Worm (Caenorhabditis elegans) whole organism, L1 larva: ENCODE results near the gene F32D8.1.

Source experiments
- C16A3.4 ChIP-seq: fragments of 150-350 bp; optimal IDR thresholded peaks from 2 replicates; lab custom pipeline; 2014; ENCODE audit warnings: missing biosample characterization, missing genetic modification characterization
- aly-2 ChIP-seq: fragments of 150-350 bp; optimal IDR thresholded peaks from 2 replicates; lab custom pipeline; 2014; ENCODE audit warnings: missing biosample characterization, missing genetic modification characterization
- ama-1 ChIP-seq: fragments of 150-350 bp; optimal IDR thresholded peaks from 2 replicates; lab custom pipeline; 2014
- blmp-1 ChIP-seq: fragments of 150-350 bp; optimal IDR thresholded peaks from 2 replicates; lab custom pipeline; 2014; ENCODE audit warnings: missing biosample characterization, missing genetic modification characterization
- ceh-82 ChIP-seq, 3 experiments: fragments of 150-350 bp in 1 of 3; sonication (generic microtip) in 2 of 3; optimal IDR thresholded peaks; 2 replicates each; lab custom pipeline; 2014 to 2017; ENCODE audit warnings: missing biosample characterization in 3 of 3, missing genetic modification characterization in 3 of 3
- ceh-88 ChIP-seq: fragments of 200-800 bp; sonication (Bioruptor generic); IDR thresholded peaks from 2 replicates; pipeline ENCODE4 v1.3.6; 2022; ENCODE audit warnings: missing genetic modification characterization, missing compliant biosample characterization
- ces-1 ChIP-seq: fragments of 150-350 bp; optimal IDR thresholded peaks from 2 replicates; lab custom pipeline; 2014; ENCODE audit warnings: missing biosample characterization, missing genetic modification reagents, missing genetic modification characterization
- dsc-1 ChIP-seq: sonication (generic microtip); optimal IDR thresholded peaks from 2 replicates; lab custom pipeline; 2016; ENCODE audit warnings: mild to moderate bottlenecking, missing genetic modification characterization, missing compliant biosample characterization
- efl-1 ChIP-seq, 4 experiments: fragments of 150-350 bp; optimal IDR thresholded peaks in 3 of 4; peaks in 1 of 4; 1 replicate in 1 of 4; 2 replicates in 3 of 4; lab custom pipeline; 2014; ENCODE audit warnings: missing biosample characterization in 2 of 4, missing genetic modification characterization in 2 of 4, missing genetic modification reagents in 2 of 4
- elt-2 ChIP-seq: sonication (generic microtip); optimal IDR thresholded peaks from 2 replicates; lab custom pipeline; 2016; ENCODE audit warnings: missing genetic modification characterization, mild to moderate bottlenecking, inconsistent platforms, missing compliant biosample characterization, missing genetic modification reagents
- elt-3 ChIP-seq, 6 experiments: fragments of 150-350 bp in 1 of 6; sonication (generic microtip); optimal IDR thresholded peaks; 2 replicates each; lab custom pipeline; 2017 to 2018; ENCODE audit warnings: missing biosample characterization in 6 of 6, missing genetic modification characterization in 6 of 6, inconsistent platforms in 1 of 6
- fos-1 ChIP-seq: fragments of 150-350 bp; optimal IDR thresholded peaks from 2 replicates; lab custom pipeline; 2014; ENCODE audit warnings: missing biosample characterization, missing genetic modification characterization
- isw-1 ChIP-seq: fragments of 200-800 bp; sonication (Bioruptor generic); IDR thresholded peaks from 2 replicates; pipeline ENCODE4 v1.3.6; 2022; ENCODE audit warnings: missing genetic modification characterization, missing compliant biosample characterization
- jun-1 ChIP-seq: fragments of 150-350 bp; optimal IDR thresholded peaks from 2 replicates; lab custom pipeline; 2014; ENCODE audit warnings: missing biosample characterization, missing genetic modification reagents, missing genetic modification characterization
- lin-14 ChIP-seq: fragments of 200-800 bp; sonication (Bioruptor generic); optimal IDR thresholded peaks from 2 replicates; lab custom pipeline; 2018; ENCODE audit warnings: mild to moderate bottlenecking, missing genetic modification characterization, moderate library complexity, missing compliant biosample characterization
- lin-35 ChIP-seq, 2 experiments: fragments of 150-350 bp; optimal IDR thresholded peaks; 2 replicates each; lab custom pipeline; 2014; ENCODE audit warnings: missing biosample characterization in 2 of 2, missing genetic modification characterization in 2 of 2, missing genetic modification reagents in 2 of 2
- lir-3 ChIP-seq: sonication (generic microtip); optimal IDR thresholded peaks from 2 replicates; lab custom pipeline; 2016; ENCODE audit warnings: mild to moderate bottlenecking, missing genetic modification characterization, moderate library complexity, missing compliant biosample characterization; ENCODE audit not compliant: poor library complexity
- lsy-2 ChIP-seq, 2 experiments: fragments of 150-350 bp; optimal IDR thresholded peaks; 2 replicates each; lab custom pipeline; 2014; ENCODE audit warnings: missing biosample characterization in 2 of 2, missing genetic modification characterization in 2 of 2
- mab-9 ChIP-seq: fragments of 200-800 bp; sonication (Bioruptor generic); IDR thresholded peaks from 2 replicates; pipeline ENCODE4 v1.3.6; 2022; ENCODE audit warnings: missing genetic modification reagents, missing genetic modification characterization, missing compliant biosample characterization
- mef-2 ChIP-seq: fragments of 150-350 bp; optimal IDR thresholded peaks from 2 replicates; lab custom pipeline; 2014; ENCODE audit warnings: missing biosample characterization, missing genetic modification characterization
- nhr-11 ChIP-seq: fragments of 150-350 bp; optimal IDR thresholded peaks from 2 replicates; lab custom pipeline; 2014; ENCODE audit warnings: missing biosample characterization, missing genetic modification characterization
- nhr-12 ChIP-seq: sonication (generic microtip); optimal IDR thresholded peaks from 2 replicates; lab custom pipeline; 2017; ENCODE audit warnings: missing biosample characterization, missing genetic modification characterization
- nhr-20 ChIP-seq: sonication (generic microtip); optimal IDR thresholded peaks from 2 replicates; lab custom pipeline; 2016; ENCODE audit warnings: mild to moderate bottlenecking, missing genetic modification characterization, missing compliant biosample characterization
- nhr-47 ChIP-seq: sonication (generic microtip); optimal IDR thresholded peaks from 2 replicates; lab custom pipeline; 2016; ENCODE audit warnings: mild to moderate bottlenecking, missing genetic modification characterization, moderate library complexity, missing compliant biosample characterization
- nhr-71 ChIP-seq: sonication (generic microtip); optimal IDR thresholded peaks from 2 replicates; lab custom pipeline; 2016; ENCODE audit warnings: mild to moderate bottlenecking, missing genetic modification characterization, moderate library complexity, missing compliant biosample characterization
- nhr-76 ChIP-seq: sonication (generic microtip); optimal IDR thresholded peaks from 2 replicates; lab custom pipeline; 2017; ENCODE audit warnings: missing biosample characterization, missing genetic modification characterization
- nhr-77 ChIP-seq: fragments of 150-350 bp; optimal IDR thresholded peaks from 2 replicates; lab custom pipeline; 2014; ENCODE audit warnings: missing biosample characterization, missing genetic modification characterization
- nhr-84 ChIP-seq: sonication (generic microtip); optimal IDR thresholded peaks from 2 replicates; lab custom pipeline; 2017; ENCODE audit warnings: missing biosample characterization, missing genetic modification characterization
- nhr-85 ChIP-seq: sonication (generic microtip); peaks from one replicate; lab custom pipeline; 2016; ENCODE audit warnings: missing genetic modification characterization, inconsistent platforms, missing compliant biosample characterization
- nhr-90 ChIP-seq: sonication (generic microtip); optimal IDR thresholded peaks from 2 replicates; lab custom pipeline; 2016; ENCODE audit warnings: mild to moderate bottlenecking, missing genetic modification characterization, missing compliant biosample characterization; ENCODE audit not compliant: poor library complexity
- pag-3 ChIP-seq: sonication (generic microtip); optimal IDR thresholded peaks from 2 replicates; lab custom pipeline; 2017; ENCODE audit warnings: missing genetic modification characterization, mild to moderate bottlenecking, missing compliant biosample characterization, antibody characterized with exemption, borderline replicate concordance; ENCODE audit not compliant: insufficient read depth
- snpc-4 ChIP-seq: fragments of 150-350 bp; optimal IDR thresholded peaks from 2 replicates; lab custom pipeline; 2014; ENCODE audit warnings: missing biosample characterization, missing genetic modification characterization
- sox-4 ChIP-seq: sonication (generic microtip); optimal IDR thresholded peaks from 2 replicates; lab custom pipeline; 2016; ENCODE audit warnings: missing genetic modification characterization, missing compliant biosample characterization
- swsn-7 ChIP-seq: sonication (generic microtip); optimal IDR thresholded peaks from 2 replicates; lab custom pipeline; 2016; ENCODE audit warnings: missing genetic modification characterization, missing compliant biosample characterization
- unc-86 ChIP-seq: sonication (generic microtip); optimal IDR thresholded peaks from 2 replicates; lab custom pipeline; 2016; ENCODE audit warnings: missing genetic modification characterization, missing compliant biosample characterization
- xbp-1 ChIP-seq: sonication (generic microtip); optimal IDR thresholded peaks from 2 replicates; lab custom pipeline; 2016; ENCODE audit warnings: missing genetic modification characterization, missing compliant biosample characterization
- zag-1 ChIP-seq: fragments of 150-350 bp; optimal IDR thresholded peaks from 2 replicates; lab custom pipeline; 2014; ENCODE audit warnings: missing biosample characterization, missing genetic modification characterization

Gene F32D8.1

DNA sequence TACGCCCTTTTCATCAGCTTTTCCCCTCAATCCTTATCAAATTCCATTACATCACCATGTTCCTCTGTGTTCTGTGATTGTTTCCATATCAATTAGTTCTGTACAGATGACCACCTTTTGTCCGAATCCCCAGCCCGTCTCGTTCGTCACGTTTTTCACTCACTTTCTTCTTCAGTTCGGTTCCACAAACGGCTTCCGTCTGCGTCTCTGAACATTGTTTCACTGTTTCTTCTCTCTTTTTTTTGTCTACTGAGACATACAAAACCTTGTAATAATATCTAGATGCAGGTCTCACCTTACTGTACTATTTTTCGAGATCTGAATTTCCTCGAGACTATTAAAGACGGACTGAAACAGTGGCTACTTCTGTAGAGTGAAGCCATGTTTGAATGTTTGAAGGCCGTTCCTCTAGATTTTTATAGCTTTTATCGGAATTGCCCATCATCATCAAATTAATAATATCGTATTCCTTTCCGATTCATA is 5.8 kb downstream of the F32D8.1 start, which contains the start of gene F32D8.3:
F32D8.3 (plus strand) TSS at position 433 of the 483 bp plus-strand sequence.
- TF ChIP-seq nhr-11 (tag; lab: Kevin White, UChicago) (no peak), jun-1 (tag; lab: Kevin White, UChicago) (no peak), blmp-1 (tag; lab: Kevin White, UChicago) (peak; percentile 98), elt-3 (tag; optimal IDR thresholded peaks at IDR 0.05; lab: Kevin White, UChicago) (peak in 1 of 6 experiments; percentile 36), unc-86 (tag; lab: Kevin White, UChicago) (no peak), lsy-2 (tag; optimal IDR thresholded peaks at IDR 0.05; lab: Kevin White, UChicago) (no peak), ceh-82 (tag; optimal IDR thresholded peaks at IDR 0.05; lab: Kevin White, UChicago) (no peak), pag-3 (no peak), xbp-1 (tag; lab: Kevin White, UChicago) (no peak), efl-1 (optimal IDR thresholded peaks at IDR 0.05; lab: Kevin White, UChicago) (no peak), efl-1 (GFP tag; optimal IDR thresholded peaks at IDR 0.05 in 1 of 2; lab: Kevin White, UChicago) (no peak), swsn-7 (tag; lab: Kevin White, UChicago) (no peak), lir-3 (tag; lab: Kevin White, UChicago) (no peak), fos-1 (tag; lab: Kevin White, UChicago) (no peak), sox-4 (tag; lab: Kevin White, UChicago) (no peak), ces-1 (no peak), lin-14 (GFP tag; lab: Kevin White, UChicago) (peak; percentile 46), mef-2 (tag; lab: Kevin White, UChicago) (no peak), ceh-88 (GFP tag; lab: Robert Waterston, UW) (no peak), nhr-84 (tag; lab: Kevin White, UChicago) (no peak), mab-9 (GFP tag; lab: Robert Waterston, UW) (no peak)

DNA sequence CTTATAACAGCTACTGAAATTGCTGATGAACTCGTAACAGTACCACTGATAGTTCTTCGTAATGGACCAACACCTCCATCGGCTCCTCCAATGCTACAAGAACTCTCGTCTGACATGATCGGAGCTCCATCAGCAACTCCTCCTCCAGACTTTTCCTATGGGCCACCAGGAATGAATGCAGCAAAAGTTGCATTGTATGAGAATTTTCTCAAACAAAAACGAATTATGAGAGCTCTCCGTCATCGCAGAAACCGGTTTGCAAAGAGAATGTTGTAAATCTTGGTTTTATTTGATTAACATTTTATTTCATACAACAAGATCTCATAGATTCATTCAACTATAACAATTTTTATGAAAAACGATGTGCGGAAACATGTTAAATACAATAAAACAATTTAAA is 6.9 kb downstream of the F32D8.1 start:
- TF ChIP-seq lsy-2 (tag; optimal IDR thresholded peaks at IDR 0.05; lab: Kevin White, UChicago) = peak in 1 of 2 experiments; percentile 3
- peak; percentile 49 for TF ChIP-seq C16A3.4 (tag; lab: Kevin White, UChicago)
- peak in 1 of 2 experiments; percentile 9 for TF ChIP-seq lin-35 (GFP tag; optimal IDR thresholded peaks at IDR 0.05; lab: Kevin White, UChicago)
- TF ChIP-seq nhr-20 (tag; lab: Kevin White, UChicago) = no peak
- no peak for TF ChIP-seq blmp-1 (tag; lab: Kevin White, UChicago)
- peak; percentile 15 for TF ChIP-seq ama-1 (lab: Kevin White, UChicago)
- TF ChIP-seq snpc-4 (tag; lab: Kevin White, UChicago) = no peak
- peak; percentile 28 for TF ChIP-seq nhr-90
- TF ChIP-seq nhr-47 = peak; percentile 6
- TF ChIP-seq efl-1 (optimal IDR thresholded peaks at IDR 0.05; lab: Kevin White, UChicago) = no peak
- peak in 1 of 2 experiments; percentile 89 for TF ChIP-seq efl-1 (GFP tag; optimal IDR thresholded peaks at IDR 0.05 in 1 of 2; lab: Kevin White, UChicago)
- peak; percentile 34 for TF ChIP-seq nhr-71 (tag; lab: Kevin White, UChicago)
- TF ChIP-seq nhr-85 (tag; lab: Kevin White, UChicago) = peak; percentile 30

DNA sequence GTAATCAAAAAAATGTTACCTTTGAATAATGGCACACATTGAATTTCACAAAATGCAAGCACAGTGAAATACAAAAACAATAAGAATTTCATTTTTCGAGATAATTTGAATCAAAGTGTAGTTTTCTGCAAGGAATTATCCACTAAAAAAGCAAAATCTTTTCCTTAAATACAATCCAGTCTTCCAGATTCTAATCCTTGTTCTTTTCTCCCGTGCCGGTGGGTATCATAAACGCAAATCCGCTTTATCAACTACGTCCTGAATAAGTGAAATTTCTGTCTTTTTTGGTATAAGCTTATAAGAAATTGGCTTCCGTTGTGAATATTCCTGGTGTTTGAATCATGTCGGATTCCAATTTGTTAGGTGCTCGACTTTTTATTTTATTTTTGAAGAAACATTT is 7.5 kb downstream of the F32D8.1 start:
- TF ChIP-seq dsc-1 (tag; lab: Kevin White, UChicago) (peak; percentile 56), nhr-77 (tag; lab: Kevin White, UChicago) (no peak), nhr-76 (no peak), aly-2 (tag; lab: Kevin White, UChicago) (peak; percentile 48), nhr-90 (no peak), elt-2 (tag; lab: Kevin White, UChicago) (no peak), zag-1 (no peak), lin-14 (GFP tag; lab: Kevin White, UChicago) (no peak), nhr-12 (tag; lab: Kevin White, UChicago) (no peak), nhr-47 (no peak), isw-1 (GFP tag; lab: Robert Waterston, UW) (no peak)
